Fruit fly (Drosophila melanogaster): Measurements from ENCODE around the gene MFS10.

The MFS10 gene

DNA sequence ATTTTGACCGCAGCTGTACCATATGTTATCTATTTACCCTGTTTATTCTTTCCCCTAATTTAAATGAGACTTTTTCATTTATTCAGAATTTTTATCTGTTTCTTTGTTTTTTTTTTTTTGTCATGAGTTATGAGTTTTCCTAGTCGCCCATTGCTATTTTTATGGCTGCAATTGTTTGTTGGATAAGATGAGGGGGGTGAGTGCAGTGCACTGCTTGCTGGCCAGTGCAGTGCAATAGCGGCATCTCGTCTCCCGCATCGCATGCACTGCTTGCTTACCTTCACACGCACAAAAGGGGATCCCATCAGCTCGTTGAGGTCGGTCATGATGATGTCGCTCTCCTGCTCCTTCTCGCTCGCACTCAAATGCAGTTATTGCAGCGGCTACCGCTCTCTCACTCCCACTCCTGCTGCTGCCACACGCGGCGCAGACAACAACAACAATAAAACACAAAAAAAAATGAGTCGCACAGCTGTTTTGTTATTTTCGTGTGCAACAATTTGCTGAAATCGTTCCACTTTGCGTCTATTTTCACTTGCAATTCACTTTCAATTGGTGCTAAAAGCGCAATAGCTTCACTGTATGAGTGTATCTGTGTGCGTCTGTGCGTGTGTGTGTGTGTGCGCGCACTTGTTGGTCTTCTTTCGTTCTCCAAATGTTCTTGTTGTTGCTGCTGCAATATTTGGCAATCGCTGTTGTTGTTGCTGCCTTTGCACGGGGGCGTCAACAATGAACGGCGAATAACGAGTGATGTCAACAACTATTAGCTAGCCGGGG is 657 bp upstream of the MFS10 start (continued):
- peak; percentile 43 for TF ChIP-seq Camta (GFP tag; optimal IDR thresholded peaks at IDR 0.05)
- TF ChIP-seq ro (GFP tag; IDR thresholded peaks at IDR 0.05): peak; percentile 43; the same call in 1 of the 2 replicates
- TF ChIP-seq CG34422 (GFP tag; IDR thresholded peaks at IDR 0.05): 0 out of 3 replicates have a peak, but pooled peaks have one; percentile 39
- TF ChIP-seq CG17802 (tag; optimal IDR thresholded peaks at IDR 0.05): peak; percentile 16
- peak; percentile 17 for TF ChIP-seq CG10267 (tag; optimal IDR thresholded peaks at IDR 0.05)
- peak in 1 of 2 experiments; percentile 15 for TF ChIP-seq Eip74EF (GFP tag; optimal IDR thresholded peaks at IDR 0.05)
- TF ChIP-seq sna (GFP tag; IDR thresholded peaks at IDR 0.05; ENCODE audit: partially characterized antibody): no peak
- TF ChIP-seq sens-2 (GFP tag; IDR thresholded peaks at IDR 0.05): peak; percentile 16; the same call in 1 of the 2 replicates
- TF ChIP-seq CG4424 (GFP tag; optimal IDR thresholded peaks at IDR 0.05): peak; percentile 49
- no peak for TF ChIP-seq trem (tag; optimal IDR thresholded peaks at IDR 0.05)
- TF ChIP-seq Antp (GFP tag; optimal IDR thresholded peaks at IDR 0.05): no peak
- peak; percentile 37; the same call in 2 of the 3 replicates for TF ChIP-seq row (GFP tag; IDR thresholded peaks at IDR 0.05)
- peak; percentile 29; the same call in 1 of the 2 replicates for TF ChIP-seq ttk (GFP tag; IDR thresholded peaks at IDR 0.05)
- TF ChIP-seq CG8290 (GFP tag; optimal IDR thresholded peaks at IDR 0.05): peak; percentile 67
- TF ChIP-seq CG8290 (tag; optimal IDR thresholded peaks at IDR 0.05): peak in 1 of 2 experiments; percentile 20
- TF ChIP-seq Dll (GFP tag; IDR thresholded peaks at IDR 0.05; ENCODE audit: partially characterized antibody): no peak
- TF ChIP-seq Blimp-1 (GFP tag; optimal IDR thresholded peaks at IDR 0.05): peak; percentile 84
- peak; percentile 19 for TF ChIP-seq bab2 (GFP tag; optimal IDR thresholded peaks at IDR 0.05)
- TF ChIP-seq tin (GFP tag; optimal IDR thresholded peaks at IDR 0.05): peak; percentile 49
- TF ChIP-seq vvl (GFP tag; IDR thresholded peaks at IDR 0.05): peak; percentile 72
- TF ChIP-seq nmo (GFP tag; optimal IDR thresholded peaks at IDR 0.05): peak; percentile 16
- TF ChIP-seq CrebB (tag; optimal IDR thresholded peaks at IDR 0.05): no peak
- TF ChIP-seq shn (GFP tag; optimal IDR thresholded peaks at IDR 0.05): peak; percentile 41
- peak; percentile 89 for TF ChIP-seq crol (GFP tag; IDR thresholded peaks at IDR 0.05)
- peak; percentile 23 for TF ChIP-seq ewg (GFP tag; optimal IDR thresholded peaks at IDR 0.05)
- peak; percentile 45; the same call in 1 of the 3 replicates for TF ChIP-seq otp (GFP tag; IDR thresholded peaks at IDR 0.05)
- TF ChIP-seq CG6689 (GFP tag; IDR thresholded peaks at IDR 0.05): 0 out of 2 replicates have a peak, but pooled peaks have one; percentile 24
- TF ChIP-seq CG2712 (tag; optimal IDR thresholded peaks at IDR 0.05): peak; percentile 44
- TF ChIP-seq Asciz (GFP tag; optimal IDR thresholded peaks at IDR 0.05): no peak
- TF ChIP-seq Pdp1 (GFP tag; optimal IDR thresholded peaks at IDR 0.05): peak in 1 of 2 experiments; percentile 54
- peak; percentile 74 for TF ChIP-seq CG1832 (GFP tag; optimal IDR thresholded peaks at IDR 0.05)
- TF ChIP-seq sqz (GFP tag; optimal IDR thresholded peaks at IDR 0.05): peak; percentile 63
- TF ChIP-seq CG14014 (GFP tag; IDR thresholded peaks at IDR 0.05): peak; percentile 19; the same call in 1 of the 2 replicates
- TF ChIP-seq Hsf (GFP tag; optimal IDR thresholded peaks at IDR 0.05): peak; percentile 34
- peak; percentile 97 for TF ChIP-seq CG31365 (tag; optimal IDR thresholded peaks at IDR 0.05)
- 0 out of 2 replicates have a peak, but pooled peaks have one; percentile 20 for TF ChIP-seq CG32772 (GFP tag; IDR thresholded peaks at IDR 0.05)
- no peak for TF ChIP-seq Sry-β (GFP tag; optimal IDR thresholded peaks at IDR 0.05)
- TF ChIP-seq twi (tag; optimal IDR thresholded peaks at IDR 0.05): peak; percentile 27
- TF ChIP-seq Ptx1 (GFP tag; IDR thresholded peaks at IDR 0.05): 0 out of 2 replicates have a peak, but pooled peaks have one; percentile 12
- TF ChIP-seq CG4360 (GFP tag; IDR thresholded peaks at IDR 0.05): peak; percentile 79
- no peak for TF ChIP-seq B-H2 (GFP tag; optimal IDR thresholded peaks at IDR 0.05)
- TF ChIP-seq CG16863 (GFP tag; optimal IDR thresholded peaks at IDR 0.05): peak; percentile 66
- TF ChIP-seq pan (optimal IDR thresholded peaks at IDR 0.05): no peak
- peak in 1 of 2 experiments; percentile 30 for TF ChIP-seq pan (GFP tag; optimal IDR thresholded peaks at IDR 0.05 in 1 of 2, IDR thresholded peaks at IDR 0.05 in 1 of 2)
- TF ChIP-seq Sry-δ (GFP tag; optimal IDR thresholded peaks at IDR 0.05): no peak
- TF ChIP-seq hb (GFP tag; IDR thresholded peaks at IDR 0.05; ENCODE audit: partially characterized antibody): 0 out of 3 replicates have a peak, but pooled peaks have one; percentile 18
- TF ChIP-seq CG2199 (GFP tag; IDR thresholded peaks at IDR 0.05): peak; percentile 74; the same call in 2 of the 3 replicates
- TF ChIP-seq ssp (GFP tag; IDR thresholded peaks at IDR 0.05): 0 out of 2 replicates have a peak, but pooled peaks have one; percentile 16

Data from whole organism, embryonic.